Fruit fly (Drosophila melanogaster) whole organism: ENCODE measurements around the gene CG46448.

Experiments
- pan ChIP-seq: fragments of >200 bp; optimal IDR thresholded peaks from 2 replicates; lab custom pipeline; 2017
- psq ChIP-seq: fragments of >200 bp; optimal IDR thresholded peaks from 2 replicates; lab custom pipeline; 2017

DNA sequence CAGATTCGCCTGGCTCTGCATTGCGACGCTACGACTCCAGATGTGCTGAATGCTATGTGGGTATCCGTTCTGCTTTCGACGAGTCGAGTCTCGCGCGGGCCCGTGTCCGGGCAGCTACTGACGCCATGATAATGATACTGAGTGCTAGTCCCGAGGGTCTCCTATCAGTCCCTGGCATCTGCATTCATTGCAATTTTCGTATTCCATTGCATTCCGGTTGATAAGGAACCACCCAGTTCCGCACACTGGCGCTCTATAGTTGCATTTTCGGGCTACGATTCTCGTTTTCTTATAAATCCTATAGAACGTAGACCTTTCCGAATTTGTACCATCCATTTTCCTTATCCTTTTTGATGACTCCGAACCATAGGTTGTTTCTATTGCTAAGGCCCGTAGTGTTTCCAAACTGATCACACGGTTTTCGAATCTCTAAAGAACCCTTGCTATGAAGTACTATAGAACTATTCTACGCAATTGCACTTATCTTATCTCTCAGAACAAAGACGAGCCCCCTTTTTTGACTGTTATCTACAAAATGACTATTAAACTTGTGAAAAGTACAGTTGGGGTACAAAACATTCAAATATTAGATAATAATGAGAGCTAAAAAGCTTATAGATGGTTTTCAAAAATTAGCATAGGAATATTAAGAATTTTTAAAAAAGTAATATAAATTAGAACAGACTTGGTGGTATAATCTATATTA lies 19.9 kb upstream of the CG46448 start, which contains the start of gene CG3597:
- no peak for TF ChIP-seq psq (lab: Kevin White, UChicago)
- TF ChIP-seq pan, result no peak
